Fruit fly (Drosophila melanogaster): ENCODE data around the gene CG5516.

Gene CG5516

DNA sequence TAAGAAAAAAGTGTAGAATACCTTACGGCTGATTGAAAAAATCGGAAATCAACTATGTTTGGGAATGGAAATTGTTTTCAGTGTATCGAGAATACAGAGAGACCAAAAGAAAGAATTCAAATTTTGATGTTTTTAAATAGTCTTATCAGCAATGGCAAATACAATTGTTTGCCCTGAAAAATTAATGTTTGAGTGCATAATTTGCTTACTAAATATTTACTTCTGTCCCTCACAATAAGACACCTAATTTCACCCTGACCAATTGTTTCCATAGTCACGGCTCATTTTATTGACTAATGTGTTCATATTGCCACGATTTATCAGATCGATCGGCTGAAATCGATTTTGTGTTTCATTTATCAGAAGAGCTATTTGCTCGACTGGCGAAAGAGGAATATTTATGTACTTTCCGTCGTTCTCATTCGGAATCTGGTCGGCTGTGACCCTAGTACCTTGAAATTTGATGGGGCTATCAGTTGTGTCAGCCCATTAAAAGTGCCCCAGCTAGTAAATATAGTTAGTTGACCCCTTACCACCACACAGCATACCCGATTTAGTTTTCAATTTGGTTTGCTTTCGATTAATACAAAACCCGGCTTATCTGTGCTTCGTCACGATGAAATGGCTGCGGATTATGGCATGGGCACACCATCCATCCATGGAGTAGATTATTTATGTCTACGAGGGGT lies 20.0 kb downstream of the CG5516 start:
- TF ChIP-seq cnc (optimal IDR thresholded peaks at IDR 0.05) (peak in 1 of 2 experiments; percentile 17), CG12768 (GFP tag; optimal IDR thresholded peaks at IDR 0.05) (no peak)

DNA sequence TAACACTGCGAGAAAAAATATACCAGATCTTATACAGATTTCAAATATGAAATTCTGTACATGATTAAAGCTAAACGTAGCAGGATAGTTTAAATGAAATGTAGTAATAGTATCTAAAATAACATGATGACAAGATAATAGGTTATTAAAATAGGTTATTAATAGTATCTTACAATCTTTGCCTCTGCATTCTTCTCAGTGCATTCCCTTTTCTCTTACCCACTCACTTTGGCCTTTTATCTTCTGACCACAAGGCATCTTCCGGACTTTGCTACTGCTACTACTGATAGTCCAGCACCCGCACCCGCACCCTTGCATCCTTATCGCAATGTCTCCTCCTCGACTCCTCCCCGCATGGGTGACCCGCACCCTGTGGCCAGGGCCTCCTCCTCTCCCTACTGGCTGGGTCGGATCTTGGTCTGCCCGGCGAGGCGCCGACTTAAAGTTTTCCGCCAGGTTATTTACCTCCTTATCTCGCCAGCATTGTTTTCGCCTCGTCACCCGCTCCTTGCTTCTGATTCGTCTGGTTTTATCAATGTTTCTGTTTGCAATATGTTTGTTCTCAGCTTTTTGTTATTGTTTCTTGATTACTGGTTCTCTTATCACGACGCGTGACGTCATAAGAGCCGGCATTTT lies 20.9 kb downstream of the CG5516 start:
- no peak for TF ChIP-seq toe (GFP tag; optimal IDR thresholded peaks at IDR 0.05)
- TF ChIP-seq Crg-1 (GFP tag; optimal IDR thresholded peaks at IDR 0.05), result no peak
- TF ChIP-seq CG7101 (tag; optimal IDR thresholded peaks at IDR 0.05), result peak; percentile 55
- peak; percentile 54 for TF ChIP-seq CG33017 (tag; optimal IDR thresholded peaks at IDR 0.05)
- TF ChIP-seq CG14711 (tag; optimal IDR thresholded peaks at IDR 0.05), result peak; percentile 61
- peak; percentile 31 for TF ChIP-seq CG7045 (GFP tag; optimal IDR thresholded peaks at IDR 0.05)
- peak; percentile 13 for TF ChIP-seq tj (GFP tag; optimal IDR thresholded peaks at IDR 0.05)
- TF ChIP-seq pad (GFP tag; optimal IDR thresholded peaks at IDR 0.05), result no peak
- TF ChIP-seq cnc (optimal IDR thresholded peaks at IDR 0.05), result peak in 1 of 2 experiments; percentile 57
- TF ChIP-seq ovo (GFP tag; optimal IDR thresholded peaks at IDR 0.05), result no peak
- peak; percentile 33 for TF ChIP-seq CG11617 (GFP tag; optimal IDR thresholded peaks at IDR 0.05)
- no peak for TF ChIP-seq bab1 (GFP tag; optimal IDR thresholded peaks at IDR 0.05)
- TF ChIP-seq Hr96 (GFP tag; optimal IDR thresholded peaks at IDR 0.05), result no peak
- TF ChIP-seq CG1620 (GFP tag; optimal IDR thresholded peaks at IDR 0.05), result no peak
- peak; percentile 80 for TF ChIP-seq kay (GFP tag; ENCODE audit: borderline replicate concordance)
- TF ChIP-seq cic (GFP tag; optimal IDR thresholded peaks at IDR 0.05), result peak; percentile 43
- no peak for TF ChIP-seq CG5204 (GFP tag; optimal IDR thresholded peaks at IDR 0.05)
- peak; percentile 63 for TF ChIP-seq CG12768 (GFP tag; optimal IDR thresholded peaks at IDR 0.05)
- TF ChIP-seq Mnt (GFP tag; optimal IDR thresholded peaks at IDR 0.05), result no peak
- TF ChIP-seq Clk (GFP tag; optimal IDR thresholded peaks at IDR 0.05), result no peak

DNA sequence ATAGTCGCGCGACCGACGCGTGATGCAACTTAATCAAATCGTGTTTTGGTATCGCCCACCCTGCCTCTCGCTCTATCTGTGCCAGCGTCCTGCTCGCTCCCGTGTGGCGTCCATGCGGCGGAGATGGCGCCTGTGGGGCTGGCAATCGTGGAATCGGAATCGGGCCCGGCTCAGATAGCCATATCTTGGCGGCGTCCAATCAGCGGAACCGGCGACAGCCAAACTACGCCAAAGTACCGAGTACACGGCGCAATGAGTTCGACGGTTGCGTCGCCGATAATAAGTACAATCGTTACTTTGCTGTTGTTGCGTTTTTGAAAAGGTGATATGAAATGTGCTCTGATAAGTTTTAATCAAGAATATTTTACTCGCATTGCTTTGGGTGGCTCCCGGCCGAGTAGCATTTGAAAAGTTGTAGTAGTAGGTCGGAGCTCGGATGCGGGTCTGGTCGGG lies 22.1 kb downstream of the CG5516 start, which contains the start of gene srp:
srp (plus strand) TSS at position 391 of the 453 bp plus-strand sequence.
- TF ChIP-seq Clk (GFP tag; optimal IDR thresholded peaks at IDR 0.05), result no peak
- no peak for TF ChIP-seq CG7101 (tag; optimal IDR thresholded peaks at IDR 0.05)
- no peak for TF ChIP-seq bab1 (GFP tag; optimal IDR thresholded peaks at IDR 0.05)
- no peak for TF ChIP-seq ovo (GFP tag; optimal IDR thresholded peaks at IDR 0.05)
- peak; percentile 83 for TF ChIP-seq cic (GFP tag; optimal IDR thresholded peaks at IDR 0.05)
- TF ChIP-seq Mnt (GFP tag; optimal IDR thresholded peaks at IDR 0.05), result peak; percentile 34

DNA sequence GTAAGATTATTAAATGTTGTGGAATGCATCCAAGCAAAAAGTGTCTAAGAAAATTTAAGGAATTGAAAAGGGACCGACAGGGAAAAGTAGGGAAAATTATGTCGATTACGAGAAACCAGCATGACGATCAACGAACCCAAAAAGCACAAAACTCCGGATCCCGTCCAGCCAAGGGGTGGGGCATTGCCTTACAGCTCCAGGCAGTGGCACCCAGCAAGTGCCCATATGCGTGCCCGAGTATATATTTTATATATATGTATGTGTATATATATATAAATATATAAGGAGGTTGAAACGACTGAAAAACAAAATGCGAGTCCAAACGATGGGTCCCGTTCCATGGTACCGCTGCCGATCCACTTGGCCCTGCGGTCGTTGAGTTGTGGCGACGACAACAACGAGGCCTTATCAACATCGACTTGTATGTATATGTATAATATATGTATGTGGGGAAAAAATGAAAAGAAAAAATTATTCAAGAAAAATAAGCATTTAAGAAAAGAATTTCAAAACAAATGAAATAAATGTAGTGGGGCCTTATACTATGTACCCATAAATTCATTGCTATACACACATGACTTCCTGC lies 23.5 kb downstream of the CG5516 start:
- TF ChIP-seq CG7101 (tag; optimal IDR thresholded peaks at IDR 0.05), result no peak
- no peak for TF ChIP-seq cnc (optimal IDR thresholded peaks at IDR 0.05)
- TF ChIP-seq cic (GFP tag; optimal IDR thresholded peaks at IDR 0.05), result peak; percentile 16
- no peak for TF ChIP-seq CG7045 (GFP tag; optimal IDR thresholded peaks at IDR 0.05)
- no peak for TF ChIP-seq CG12768 (GFP tag; optimal IDR thresholded peaks at IDR 0.05)
- no peak for TF ChIP-seq Hr96 (GFP tag; optimal IDR thresholded peaks at IDR 0.05)
- TF ChIP-seq bab1 (GFP tag; optimal IDR thresholded peaks at IDR 0.05), result no peak
- TF ChIP-seq toe (GFP tag; optimal IDR thresholded peaks at IDR 0.05), result no peak
- TF ChIP-seq Mnt (GFP tag; optimal IDR thresholded peaks at IDR 0.05), result no peak
- TF ChIP-seq CG5204 (GFP tag; optimal IDR thresholded peaks at IDR 0.05), result no peak
- peak; percentile 65 for TF ChIP-seq kay (GFP tag; ENCODE audit: borderline replicate concordance)
- TF ChIP-seq Crg-1 (GFP tag; optimal IDR thresholded peaks at IDR 0.05), result no peak

DNA sequence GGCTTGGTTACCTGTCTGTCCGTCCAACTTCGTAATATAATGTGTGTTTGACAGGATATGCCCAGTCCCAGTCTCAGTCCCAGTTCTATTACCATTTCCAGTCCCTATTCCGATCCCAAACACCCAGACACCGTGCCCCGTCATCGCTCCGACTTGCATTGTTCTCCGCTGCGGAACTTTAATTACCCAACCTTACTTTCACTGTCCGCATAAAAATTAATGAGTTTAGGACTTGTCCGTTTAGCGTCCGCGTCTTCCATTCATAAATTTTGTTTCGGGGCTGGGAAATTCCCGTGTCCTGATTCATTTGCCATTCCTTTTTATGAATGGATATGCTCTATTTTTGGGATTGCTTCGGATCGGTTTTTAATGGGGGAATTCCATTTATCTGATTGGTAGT lies 24.7 kb downstream of the CG5516 start:
- TF ChIP-seq ovo (GFP tag; optimal IDR thresholded peaks at IDR 0.05), result no peak
- no peak for TF ChIP-seq pad (GFP tag; optimal IDR thresholded peaks at IDR 0.05)
- TF ChIP-seq Crg-1 (GFP tag; optimal IDR thresholded peaks at IDR 0.05), result no peak
- TF ChIP-seq Hr96 (GFP tag; optimal IDR thresholded peaks at IDR 0.05), result no peak
- no peak for TF ChIP-seq cic (GFP tag; optimal IDR thresholded peaks at IDR 0.05)
- TF ChIP-seq CG1620 (GFP tag; optimal IDR thresholded peaks at IDR 0.05), result no peak
- TF ChIP-seq bab1 (GFP tag; optimal IDR thresholded peaks at IDR 0.05), result no peak
- no peak for TF ChIP-seq Clk (GFP tag; optimal IDR thresholded peaks at IDR 0.05)
- no peak for TF ChIP-seq toe (GFP tag; optimal IDR thresholded peaks at IDR 0.05)
- TF ChIP-seq CG14711 (tag; optimal IDR thresholded peaks at IDR 0.05), result no peak

DNA sequence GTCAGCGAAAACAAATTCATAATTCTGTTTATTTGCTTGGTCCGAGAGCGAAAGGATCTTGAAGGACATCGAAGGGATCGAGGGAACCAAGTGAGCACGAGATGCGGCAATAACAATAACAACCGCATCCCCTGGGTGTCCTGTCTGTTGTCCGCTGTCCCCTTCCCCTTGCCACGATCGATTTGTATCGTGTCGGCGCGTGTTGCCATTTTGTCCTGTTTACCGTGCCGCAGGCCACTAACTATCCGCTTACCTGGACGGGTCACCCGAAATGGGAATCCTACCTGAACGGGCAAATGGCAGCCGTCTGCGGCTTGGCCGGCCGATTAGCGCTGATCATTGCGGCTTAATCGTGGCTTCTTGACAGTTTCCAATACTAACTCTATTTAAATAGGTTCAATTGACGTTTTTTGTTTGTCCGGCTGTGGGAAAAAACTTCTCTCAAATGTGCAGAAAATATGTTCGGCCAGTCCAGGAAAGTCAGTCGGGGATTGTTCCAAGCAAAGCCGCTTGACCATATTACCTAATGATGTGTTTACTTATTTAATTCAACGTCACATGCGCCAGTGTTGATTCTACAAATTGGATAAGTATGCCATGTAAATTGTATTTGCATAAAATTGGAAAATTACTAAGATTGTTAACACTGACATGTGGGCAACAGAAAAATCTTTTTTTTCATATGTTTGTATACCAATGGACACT lies 25.7 kb downstream of the CG5516 start:
- TF ChIP-seq CG12768 (GFP tag; optimal IDR thresholded peaks at IDR 0.05) (no peak), CG7101 (tag; optimal IDR thresholded peaks at IDR 0.05) (no peak), Hr96 (GFP tag; optimal IDR thresholded peaks at IDR 0.05) (no peak), tj (GFP tag; optimal IDR thresholded peaks at IDR 0.05) (no peak), bab1 (GFP tag; optimal IDR thresholded peaks at IDR 0.05) (no peak), Crg-1 (GFP tag; optimal IDR thresholded peaks at IDR 0.05) (no peak), cic (GFP tag; optimal IDR thresholded peaks at IDR 0.05) (no peak), CG5204 (GFP tag; optimal IDR thresholded peaks at IDR 0.05) (no peak), CG14711 (tag; optimal IDR thresholded peaks at IDR 0.05) (no peak), CG1620 (GFP tag; optimal IDR thresholded peaks at IDR 0.05) (no peak), Mnt (GFP tag; optimal IDR thresholded peaks at IDR 0.05) (no peak), toe (GFP tag; optimal IDR thresholded peaks at IDR 0.05) (no peak), cnc (optimal IDR thresholded peaks at IDR 0.05) (no peak), CG7045 (GFP tag; optimal IDR thresholded peaks at IDR 0.05) (no peak), Clk (GFP tag; optimal IDR thresholded peaks at IDR 0.05) (no peak), pad (GFP tag; optimal IDR thresholded peaks at IDR 0.05) (no peak), kay (GFP tag; ENCODE audit: borderline replicate concordance) (no peak), ovo (GFP tag; optimal IDR thresholded peaks at IDR 0.05) (no peak), CG11617 (GFP tag; optimal IDR thresholded peaks at IDR 0.05) (no peak)

Data from whole organism, adult.